Fruit fly (Drosophila melanogaster) whole organism, embryonic: Measurements from ENCODE around the gene CG4586.

Experiments
- Bteb2 ChIP-seq: fragments of 200-800 bp; sonication (Bioruptor generic); optimal IDR thresholded peaks from 2 replicates; lab custom pipeline; 2016; ENCODE audit warnings: missing biosample characterization, missing genetic modification characterization
- CG11723 ChIP-seq: fragments of 200-800 bp; sonication (Bioruptor generic); optimal IDR thresholded peaks from 2 replicates; lab custom pipeline; 2017; ENCODE audit warnings: missing biosample characterization, mild to moderate bottlenecking, missing genetic modification characterization
- CG13296 ChIP-seq: fragments of 200-800 bp; sonication (Bioruptor generic); optimal IDR thresholded peaks from 3 replicates; lab custom pipeline; 2018; ENCODE audit warnings: missing biosample characterization, mild to moderate bottlenecking, missing genetic modification characterization
- CG4707 ChIP-seq: fragments of 200-800 bp; sonication (Bioruptor generic); optimal IDR thresholded peaks from 2 replicates; lab custom pipeline; 2018; ENCODE audit warnings: missing biosample characterization, mild to moderate bottlenecking, missing genetic modification characterization, moderate library complexity
- Elba2 ChIP-seq: fragments of 200-800 bp; sonication (Bioruptor generic); optimal IDR thresholded peaks from 3 replicates; lab custom pipeline; 2016; ENCODE audit warnings: missing biosample characterization, missing genetic modification characterization
- MTF-1 ChIP-seq: fragments of 200-800 bp; sonication (Bioruptor generic); optimal IDR thresholded peaks from 2 replicates; lab custom pipeline; 2018; ENCODE audit warnings: missing biosample characterization, mild to moderate bottlenecking, missing genetic modification characterization, borderline replicate concordance
- sd ChIP-seq: fragments of 200-800 bp; sonication (Bioruptor generic); optimal IDR thresholded peaks from 3 replicates; lab custom pipeline; 2018; ENCODE audit warnings: missing biosample characterization, mild to moderate bottlenecking, missing genetic modification characterization, moderate library complexity

CG4586 gene

dm6 chrX:7014931-7015428, 45.3 kb downstream of the CG4586 start (continued):
- TF ChIP-seq CG4707 (GFP tag; lab: Kevin White, UChicago), result peak; percentile 17
- TF ChIP-seq CG11723 (GFP tag; lab: Kevin White, UChicago), result no peak
- no peak for TF ChIP-seq Bteb2 (GFP tag; lab: Kevin White, UChicago)
- no peak for TF ChIP-seq MTF-1 (GFP tag; lab: Kevin White, UChicago)
- no peak for TF ChIP-seq CG13296 (GFP tag; lab: Kevin White, UChicago)
- no peak for TF ChIP-seq sd (tag; lab: Kevin White, UChicago)
- no peak for TF ChIP-seq Elba2 (GFP tag; lab: Kevin White, UChicago)
- TF ChIP-seq, all 482 proteins: peak for 247
